Worm (Caenorhabditis elegans) whole organism, late embryonic: ENCODE results near the gene F54B11.11.
A peak's percentile ranks its signal among the peaks of the same experiment; 100 is the strongest.

ENCODE experiments used
- F13H6.1 ChIP-seq: sonication (generic microtip); optimal IDR thresholded peaks from 2 replicates; lab custom pipeline; 2016; ENCODE audit warnings: missing genetic modification characterization, missing compliant biosample characterization
- K02D7.2 ChIP-seq: sonication (generic microtip); optimal IDR thresholded peaks from 2 replicates; lab custom pipeline; 2017; ENCODE audit warnings: mild to moderate bottlenecking, missing genetic modification characterization, missing compliant biosample characterization
- K09A11.1 ChIP-seq: sonication (generic microtip); optimal IDR thresholded peaks from 2 replicates; lab custom pipeline; 2017; ENCODE audit warnings: antibody characterized with exemption, mild to moderate bottlenecking, missing genetic modification characterization, missing compliant biosample characterization; ENCODE audit not compliant: insufficient read depth
- Y22D7AL.16 ChIP-seq: sonication (generic microtip); optimal IDR thresholded peaks from 2 replicates; lab custom pipeline; 2016; ENCODE audit warnings: missing genetic modification characterization, missing compliant biosample characterization
- ahr-1 ChIP-seq: sonication (generic microtip); optimal IDR thresholded peaks from 2 replicates; lab custom pipeline; 2016; ENCODE audit warnings: missing genetic modification characterization, missing compliant biosample characterization
- ama-1 ChIP-seq: fragments of 150-350 bp; optimal IDR thresholded peaks from 2 replicates; lab custom pipeline; 2014
- ceh-19 ChIP-seq: fragments of 200-800 bp; sonication (Bioruptor generic); optimal IDR thresholded peaks from 2 replicates; lab custom pipeline; 2018; ENCODE audit warnings: mild to moderate bottlenecking, missing genetic modification characterization, missing compliant biosample characterization
- ceh-2 ChIP-seq: sonication (generic microtip); optimal IDR thresholded peaks from 2 replicates; lab custom pipeline; 2016; ENCODE audit warnings: missing genotype, missing genetic modification characterization, missing compliant biosample characterization
- ceh-22 ChIP-seq: sonication (generic microtip); optimal IDR thresholded peaks from 2 replicates; lab custom pipeline; 2017; ENCODE audit warnings: missing biosample characterization, missing genetic modification characterization
- ceh-24 ChIP-seq: sonication (generic microtip); optimal IDR thresholded peaks from 2 replicates; lab custom pipeline; 2016; ENCODE audit warnings: mild to moderate bottlenecking, missing genetic modification characterization, missing compliant biosample characterization
- ceh-30 ChIP-seq: fragments of 150-350 bp; optimal IDR thresholded peaks from 2 replicates; lab custom pipeline; 2014; ENCODE audit warnings: missing biosample characterization, missing genetic modification characterization
- ceh-31 ChIP-seq: sonication (generic microtip); optimal IDR thresholded peaks from 2 replicates; lab custom pipeline; 2016; ENCODE audit warnings: missing genetic modification characterization, missing compliant biosample characterization
- ceh-34 ChIP-seq: sonication (generic microtip); optimal IDR thresholded peaks from 2 replicates; lab custom pipeline; 2016; ENCODE audit warnings: mild to moderate bottlenecking, missing genetic modification characterization, missing compliant biosample characterization
- ceh-45 ChIP-seq: fragments of 200-800 bp; sonication (Bioruptor generic); IDR thresholded peaks from 2 replicates; pipeline ENCODE4 v1.3.6; 2022; ENCODE audit warnings: missing genetic modification reagents, missing genetic modification characterization, missing compliant biosample characterization
- ceh-48 ChIP-seq: sonication (generic microtip); optimal IDR thresholded peaks from 2 replicates; lab custom pipeline; 2016; ENCODE audit warnings: missing genetic modification characterization, inconsistent platforms, missing compliant biosample characterization
- ceh-6 ChIP-seq: fragments of 200-800 bp; sonication (Bioruptor generic); optimal IDR thresholded peaks from 2 replicates; lab custom pipeline; 2018; ENCODE audit warnings: mild to moderate bottlenecking, missing genetic modification characterization, missing compliant biosample characterization
- dve-1 ChIP-seq: sonication (generic microtip); optimal IDR thresholded peaks from 2 replicates; lab custom pipeline; 2017; ENCODE audit warnings: antibody characterized with exemption, mild to moderate bottlenecking, missing genetic modification characterization, missing compliant biosample characterization
- elt-4 ChIP-seq: sonication (generic microtip); optimal IDR thresholded peaks from 2 replicates; lab custom pipeline; 2016; ENCODE audit warnings: missing genetic modification characterization, missing compliant biosample characterization
- eyg-1 ChIP-seq: sonication (generic microtip); optimal IDR thresholded peaks from 2 replicates; lab custom pipeline; 2016; ENCODE audit warnings: missing genotype, missing genetic modification characterization, missing compliant biosample characterization
- fax-1 ChIP-seq: sonication (generic microtip); optimal IDR thresholded peaks from 2 replicates; lab custom pipeline; 2016; ENCODE audit warnings: missing genotype, missing genetic modification characterization, missing compliant biosample characterization
- fkh-6 ChIP-seq: sonication (generic microtip); optimal IDR thresholded peaks from 2 replicates; lab custom pipeline; 2016; ENCODE audit warnings: missing genetic modification characterization, missing compliant biosample characterization
- gmeb-2 ChIP-seq: sonication (generic microtip); optimal IDR thresholded peaks from 2 replicates; lab custom pipeline; 2016; ENCODE audit warnings: missing genetic modification characterization, inconsistent platforms, missing compliant biosample characterization
- hlh-13 ChIP-seq: fragments of 200-800 bp; sonication (Bioruptor generic); optimal IDR thresholded peaks from 2 replicates; lab custom pipeline; 2018; ENCODE audit warnings: mild to moderate bottlenecking, missing genetic modification characterization, missing compliant biosample characterization
- nhr-232 ChIP-seq: sonication (generic microtip); optimal IDR thresholded peaks from 2 replicates; lab custom pipeline; 2016; ENCODE audit warnings: missing genetic modification characterization, missing compliant biosample characterization
- npax-4 ChIP-seq: sonication (generic microtip); optimal IDR thresholded peaks from 2 replicates; lab custom pipeline; 2016; ENCODE audit warnings: missing genetic modification characterization, missing compliant biosample characterization
- pag-3 ChIP-seq: sonication (generic microtip); optimal IDR thresholded peaks from 2 replicates; lab custom pipeline; 2016; ENCODE audit warnings: missing compliant biosample characterization, missing genetic modification characterization, borderline replicate concordance
- pat-9 ChIP-seq: fragments of 200-800 bp; sonication (Bioruptor generic); optimal IDR thresholded peaks from 2 replicates; lab custom pipeline; 2018; ENCODE audit warnings: mild to moderate bottlenecking, missing genetic modification characterization, moderate library complexity, missing compliant biosample characterization
- pax-1 ChIP-seq: fragments of 150-350 bp; optimal IDR thresholded peaks from 2 replicates; lab custom pipeline; 2014; ENCODE audit warnings: missing biosample characterization, missing genetic modification characterization
- pha-2 ChIP-seq: sonication (generic microtip); optimal IDR thresholded peaks from 2 replicates; lab custom pipeline; 2017; ENCODE audit warnings: mild to moderate bottlenecking, missing genetic modification characterization, missing compliant biosample characterization
- pha-4 ChIP-seq: fragments of 150-350 bp; optimal IDR thresholded peaks from 2 replicates; lab custom pipeline; 2018; ENCODE audit warnings: missing biosample characterization, missing genetic modification reagents, missing genetic modification characterization
- pqm-1 ChIP-seq: sonication (generic microtip); optimal IDR thresholded peaks from 2 replicates; lab custom pipeline; 2016; ENCODE audit warnings: missing genetic modification characterization, missing compliant biosample characterization
- sdc-2 ChIP-seq: sonication (generic microtip); optimal IDR thresholded peaks from 2 replicates; lab custom pipeline; 2016; ENCODE audit warnings: missing genotype, missing genetic modification characterization, missing compliant biosample characterization
- sox-2 ChIP-seq: fragments of 200-800 bp; sonication (Bioruptor generic); IDR thresholded peaks from 2 replicates; pipeline ENCODE4 v1.3.6; 2022; ENCODE audit warnings: missing genetic modification reagents, missing genetic modification characterization, missing compliant biosample characterization
- syd-9 ChIP-seq: sonication (generic microtip); optimal IDR thresholded peaks from 2 replicates; lab custom pipeline; 2016; ENCODE audit warnings: mild to moderate bottlenecking, missing genetic modification characterization, moderate library complexity, missing compliant biosample characterization
- tbx-2 ChIP-seq: sonication (generic microtip); optimal IDR thresholded peaks from 2 replicates; lab custom pipeline; 2016; ENCODE audit warnings: missing genetic modification characterization, missing compliant biosample characterization
- unc-3 ChIP-seq, 2 experiments: fragments of 200-800 bp in 1 of 2; sonication (Bioruptor generic) in 1 of 2; sonication (generic microtip) in 1 of 2; conservative IDR thresholded peaks in 1 of 2; optimal IDR thresholded peaks in 1 of 2; 2 replicates each; pipeline versions ENCODE4 v1.3.6 to Lab custom; 2016 to 2022; ENCODE audit warnings: missing compliant biosample characterization in 2 of 2, missing genetic modification characterization in 2 of 2, missing genetic modification reagents in 1 of 2
- unc-42 ChIP-seq: sonication (generic microtip); optimal IDR thresholded peaks from 2 replicates; lab custom pipeline; 2016; ENCODE audit warnings: missing genotype, missing genetic modification characterization, missing compliant biosample characterization
- unc-86 ChIP-seq: sonication (generic microtip); optimal IDR thresholded peaks from 2 replicates; lab custom pipeline; 2016; ENCODE audit warnings: missing genetic modification characterization, missing compliant biosample characterization
- zip-5 ChIP-seq: sonication (generic microtip); optimal IDR thresholded peaks from 2 replicates; lab custom pipeline; 2016; ENCODE audit warnings: missing genetic modification characterization, missing compliant biosample characterization

F54B11.11 gene

ce11 chrX:13598021-13598499, 19.5 kb downstream of the F54B11.11 start, which contains the start of gene bra-1 (continued):
- no peak for TF ChIP-seq sox-2 (GFP tag; lab: Robert Waterston, UW)
- TF ChIP-seq zip-5 (tag; lab: Kevin White, UChicago) = no peak
- TF ChIP-seq ama-1 (lab: Kevin White, UChicago) = no peak
- TF ChIP-seq sdc-2 (tag; lab: Kevin White, UChicago) = peak; percentile 79
- no peak for TF ChIP-seq fkh-6 (tag; lab: Kevin White, UChicago)
- peak; percentile 47 for TF ChIP-seq ceh-48 (tag; lab: Kevin White, UChicago)
- TF ChIP-seq ceh-31 (tag; lab: Kevin White, UChicago) = peak; percentile 81
- no peak for TF ChIP-seq K02D7.2
- TF ChIP-seq ceh-45 (GFP tag; lab: Robert Waterston, UW) = no peak
- TF ChIP-seq dve-1 (tag; lab: Kevin White, UChicago) = no peak
- no peak for TF ChIP-seq nhr-232 (tag; lab: Kevin White, UChicago)
- TF ChIP-seq pha-4 (tag; lab: Kevin White, UChicago) = no peak
- peak; percentile 26 for TF ChIP-seq unc-86 (tag; lab: Kevin White, UChicago)
- no peak for TF ChIP-seq unc-3 (GFP tag; conservative IDR thresholded peaks at IDR 0.05; lab: Robert Waterston, UW)
- TF ChIP-seq unc-3 (tag; optimal IDR thresholded peaks at IDR 0.05; lab: Kevin White, UChicago) = no peak
- no peak for TF ChIP-seq ceh-6
- TF ChIP-seq hlh-13 = no peak
- no peak for TF ChIP-seq ceh-22
- no peak for TF ChIP-seq pax-1 (tag; lab: Kevin White, UChicago)
- no peak for TF ChIP-seq elt-4 (tag; lab: Kevin White, UChicago)
- TF ChIP-seq unc-42 (tag; lab: Kevin White, UChicago) = peak; percentile 81
- TF ChIP-seq npax-4 (tag; lab: Kevin White, UChicago) = no peak
- no peak for TF ChIP-seq fax-1 (tag; lab: Kevin White, UChicago)
- peak; percentile 17 for TF ChIP-seq ceh-2 (tag; lab: Kevin White, UChicago)
- no peak for TF ChIP-seq ceh-34 (tag; lab: Kevin White, UChicago)
- peak; percentile 75 for TF ChIP-seq tbx-2
- TF ChIP-seq Y22D7AL.16 (tag; lab: Kevin White, UChicago) = no peak
- no peak for TF ChIP-seq pha-2 (tag; lab: Kevin White, UChicago)
- no peak for TF ChIP-seq pat-9
- no peak for TF ChIP-seq F13H6.1
- peak; percentile 13 for TF ChIP-seq pag-3 (tag; lab: Kevin White, UChicago)

ce11 chrX:13600136-13600535, 21.6 kb downstream of the F54B11.11 start, which contains the start of gene F54B11.7:
F54B11.7 (plus strand) TSS chrX:13600436.
- TF ChIP-seq Y22D7AL.16 (tag; lab: Kevin White, UChicago) (no peak), ceh-24 (no peak), npax-4 (tag; lab: Kevin White, UChicago) (no peak), ahr-1 (no peak), elt-4 (tag; lab: Kevin White, UChicago) (no peak), sdc-2 (tag; lab: Kevin White, UChicago) (no peak), K09A11.1 (tag; lab: Kevin White, UChicago) (no peak)
- TF ChIP-seq, all 69 proteins: peak for 0

ce11 chrX:13603826-13604225, 25.2 kb downstream of the F54B11.11 start, which contains the start of gene F54B11.8:
F54B11.8 (minus strand) TSS chrX:13603926.
- TF ChIP-seq npax-4 (tag; lab: Kevin White, UChicago) (no peak), sox-2 (GFP tag; lab: Robert Waterston, UW) (no peak), ceh-6 (no peak), gmeb-2 (tag; lab: Kevin White, UChicago) (no peak), dve-1 (tag; lab: Kevin White, UChicago) (no peak), K09A11.1 (tag; lab: Kevin White, UChicago) (no peak), ceh-19 (GFP tag; lab: Kevin White, UChicago) (no peak), F13H6.1 (no peak), eyg-1 (no peak), pqm-1 (tag; lab: Kevin White, UChicago) (no peak), ceh-30 (tag; lab: Kevin White, UChicago) (no peak), hlh-13 (no peak), ceh-22 (no peak), unc-86 (tag; lab: Kevin White, UChicago) (no peak), syd-9 (tag; lab: Kevin White, UChicago) (no peak)
